Worm (Caenorhabditis elegans) whole organism, late embryonic: ENCODE results near the gene Y43C5B.3.
A peak's percentile ranks its signal among the peaks of the same experiment; 100 is the strongest.

Source experiments
- K02D7.2 ChIP-seq: sonication (generic microtip); optimal IDR thresholded peaks from 2 replicates; lab custom pipeline; 2017; ENCODE audit warnings: mild to moderate bottlenecking, missing genetic modification characterization, missing compliant biosample characterization
- T23F11.4 ChIP-seq: fragments of 200-800 bp; sonication (Bioruptor generic); optimal IDR thresholded peaks from 2 replicates; lab custom pipeline; 2018; ENCODE audit warnings: mild to moderate bottlenecking, missing genetic modification characterization, missing compliant biosample characterization
- che-1 ChIP-seq: sonication (generic microtip); optimal IDR thresholded peaks from 2 replicates; lab custom pipeline; 2016; ENCODE audit warnings: mild to moderate bottlenecking, missing genetic modification characterization, missing compliant biosample characterization
- dve-1 ChIP-seq: sonication (generic microtip); optimal IDR thresholded peaks from 2 replicates; lab custom pipeline; 2017; ENCODE audit warnings: antibody characterized with exemption, mild to moderate bottlenecking, missing genetic modification characterization, missing compliant biosample characterization
- elt-4 ChIP-seq: sonication (generic microtip); optimal IDR thresholded peaks from 2 replicates; lab custom pipeline; 2016; ENCODE audit warnings: missing genetic modification characterization, missing compliant biosample characterization
- eyg-1 ChIP-seq: sonication (generic microtip); optimal IDR thresholded peaks from 2 replicates; lab custom pipeline; 2016; ENCODE audit warnings: missing genotype, missing genetic modification characterization, missing compliant biosample characterization
- fkh-6 ChIP-seq: sonication (generic microtip); optimal IDR thresholded peaks from 2 replicates; lab custom pipeline; 2016; ENCODE audit warnings: missing genetic modification characterization, missing compliant biosample characterization
- hlh-13 ChIP-seq: fragments of 200-800 bp; sonication (Bioruptor generic); optimal IDR thresholded peaks from 2 replicates; lab custom pipeline; 2018; ENCODE audit warnings: mild to moderate bottlenecking, missing genetic modification characterization, missing compliant biosample characterization
- hlh-15 ChIP-seq: sonication (generic microtip); optimal IDR thresholded peaks from 2 replicates; lab custom pipeline; 2016; ENCODE audit warnings: missing genetic modification characterization, missing compliant biosample characterization
- hlh-8 ChIP-seq: sonication (generic microtip); optimal IDR thresholded peaks from 2 replicates; lab custom pipeline; 2016; ENCODE audit warnings: missing genotype, missing genetic modification characterization, missing compliant biosample characterization
- nhr-11 ChIP-seq: fragments of 150-350 bp; optimal IDR thresholded peaks from 2 replicates; lab custom pipeline; 2014; ENCODE audit warnings: missing biosample characterization, missing genetic modification characterization
- odd-2 ChIP-seq: sonication (generic microtip); optimal IDR thresholded peaks from 2 replicates; lab custom pipeline; 2017; ENCODE audit warnings: antibody characterized with exemption, mild to moderate bottlenecking, missing genetic modification characterization, missing compliant biosample characterization
- pax-1 ChIP-seq: fragments of 150-350 bp; optimal IDR thresholded peaks from 2 replicates; lab custom pipeline; 2014; ENCODE audit warnings: missing biosample characterization, missing genetic modification characterization
- pqm-1 ChIP-seq: sonication (generic microtip); optimal IDR thresholded peaks from 2 replicates; lab custom pipeline; 2016; ENCODE audit warnings: missing genetic modification characterization, missing compliant biosample characterization
- sox-4 ChIP-seq: sonication (generic microtip); optimal IDR thresholded peaks from 2 replicates; lab custom pipeline; 2017; ENCODE audit warnings: mild to moderate bottlenecking, missing genetic modification characterization, inconsistent platforms, missing compliant biosample characterization
- tbx-2 ChIP-seq: sonication (generic microtip); optimal IDR thresholded peaks from 2 replicates; lab custom pipeline; 2016; ENCODE audit warnings: missing genetic modification characterization, missing compliant biosample characterization
- unc-42 ChIP-seq: sonication (generic microtip); optimal IDR thresholded peaks from 2 replicates; lab custom pipeline; 2016; ENCODE audit warnings: missing genotype, missing genetic modification characterization, missing compliant biosample characterization
- ztf-16 ChIP-seq: sonication (generic microtip); optimal IDR thresholded peaks from 2 replicates; lab custom pipeline; 2017; ENCODE audit warnings: missing genetic modification characterization, missing compliant biosample characterization

Y43C5B.3 gene

DNA sequence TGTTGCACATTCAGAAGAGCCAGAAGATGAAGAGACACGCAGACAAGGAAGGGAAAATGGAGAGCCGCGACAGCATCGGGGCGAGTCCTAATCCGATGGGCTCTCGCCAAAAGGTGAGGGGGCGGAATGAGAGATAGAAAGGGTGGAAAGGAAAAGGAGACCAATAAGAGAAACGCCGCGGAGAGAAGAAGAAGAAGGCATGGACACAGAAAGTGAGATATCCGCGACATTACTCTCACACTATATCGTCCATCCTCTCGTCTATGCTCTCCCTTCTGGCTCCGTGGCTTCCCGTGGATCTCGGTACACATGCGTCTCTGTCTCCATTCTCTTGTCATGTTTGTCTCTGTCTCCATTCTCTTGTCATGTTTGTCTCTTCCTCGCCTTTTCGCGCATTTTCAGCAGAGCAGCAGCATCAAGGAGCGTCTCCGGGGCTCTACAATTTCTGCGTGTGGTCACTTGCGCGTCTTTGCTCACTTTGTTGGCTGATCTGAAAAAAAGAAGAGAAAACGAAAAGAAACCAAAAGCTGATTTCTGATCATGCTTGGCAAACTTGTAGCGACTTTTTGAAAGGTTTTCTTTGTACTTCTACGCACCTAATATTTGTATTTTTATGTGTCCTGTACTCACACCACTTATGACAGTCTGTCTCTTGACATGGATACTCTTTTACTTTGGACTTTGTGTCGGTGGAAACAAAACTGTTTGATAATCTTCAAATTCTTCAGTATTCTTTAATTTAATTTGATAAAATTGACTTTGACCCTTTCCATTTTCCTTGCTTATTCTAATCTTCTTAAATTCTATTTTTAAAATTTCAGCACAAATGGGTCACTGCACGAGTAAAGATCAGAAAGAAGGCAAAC, 53.0 kb downstream of the Y43C5B.3 start, which contains the start of gene gpa-7 (continued):
- no peak for TF ChIP-seq odd-2 (tag; lab: Kevin White, UChicago)
- no peak for TF ChIP-seq K02D7.2 (tag; lab: Kevin White, UChicago)
- no peak for TF ChIP-seq pax-1 (tag; lab: Kevin White, UChicago)
- no peak for TF ChIP-seq hlh-13 (GFP tag; lab: Kevin White, UChicago)
- TF ChIP-seq hlh-8 (tag; lab: Kevin White, UChicago): peak; percentile 33
- TF ChIP-seq eyg-1 (tag; lab: Kevin White, UChicago): no peak
- TF ChIP-seq tbx-2: peak; percentile 83
- TF ChIP-seq che-1 (tag; lab: Kevin White, UChicago): no peak
- TF ChIP-seq nhr-11 (tag; lab: Kevin White, UChicago): no peak
- TF ChIP-seq T23F11.4 (GFP tag; lab: Kevin White, UChicago): no peak
- TF ChIP-seq pqm-1 (tag; lab: Kevin White, UChicago): no peak
- TF ChIP-seq elt-4 (tag; lab: Kevin White, UChicago): no peak
- TF ChIP-seq unc-42 (tag; lab: Kevin White, UChicago): peak; percentile 86
- no peak for TF ChIP-seq sox-4 (tag; lab: Kevin White, UChicago)
- TF ChIP-seq fkh-6 (tag; lab: Kevin White, UChicago): no peak
- no peak for TF ChIP-seq hlh-15 (tag; lab: Kevin White, UChicago)
- TF ChIP-seq dve-1 (tag; lab: Kevin White, UChicago): no peak
- no peak for TF ChIP-seq ztf-16 (tag; lab: Kevin White, UChicago)
